Fruit fly (Drosophila melanogaster) whole organism, prepupa: ENCODE measurements around the gene CG11360.

Experiments used
- CG10631 ChIP-seq: fragments of 200-800 bp; sonication (Bioruptor generic); optimal IDR thresholded peaks from 2 replicates; lab custom pipeline; 2016; ENCODE audit warnings: missing biosample characterization, missing genetic modification characterization
- CG11294 ChIP-seq: fragments of 200-800 bp; sonication (Bioruptor generic); IDR thresholded peaks from 2 replicates; pipeline ENCODE4 v1.3.6; 2022; ENCODE audit warnings: missing biosample characterization, missing genetic modification characterization
- CG11762 ChIP-seq: fragments of 200-800 bp; sonication (Bioruptor generic); optimal IDR thresholded peaks from 3 replicates; lab custom pipeline; 2016; ENCODE audit warnings: missing biosample characterization, missing genetic modification characterization; ENCODE audit not compliant: insufficient read depth
- CG11902 ChIP-seq: fragments of 200-800 bp; sonication (Bioruptor generic); optimal IDR thresholded peaks from 3 replicates; lab custom pipeline; 2016; ENCODE audit warnings: missing biosample characterization, missing genetic modification characterization
- CG1621 ChIP-seq: fragments of 200-800 bp; sonication (Bioruptor generic); optimal IDR thresholded peaks from 3 replicates; lab custom pipeline; 2018; ENCODE audit warnings: missing biosample characterization, mild to moderate bottlenecking, missing genetic modification characterization
- CG16779 ChIP-seq: fragments of 200-800 bp; sonication (Bioruptor generic); optimal IDR thresholded peaks from 3 replicates; lab custom pipeline; 2017; ENCODE audit warnings: missing biosample characterization, mild to moderate bottlenecking, missing genetic modification characterization
- CG3032 ChIP-seq: fragments of 200-800 bp; optimal IDR thresholded peaks from 2 replicates; lab custom pipeline; 2019; ENCODE audit warnings: missing biosample characterization, mild to moderate bottlenecking, missing genetic modification characterization, moderate library complexity
- CG31627 ChIP-seq: fragments of 200-800 bp; sonication (Bioruptor generic); optimal IDR thresholded peaks from 3 replicates; lab custom pipeline; 2016; ENCODE audit warnings: missing biosample characterization, missing genetic modification characterization
- CG32006 ChIP-seq: fragments of 200-800 bp; sonication (Bioruptor generic); optimal IDR thresholded peaks from 3 replicates; lab custom pipeline; 2017; ENCODE audit warnings: missing biosample characterization, mild to moderate bottlenecking, missing genetic modification characterization
- CG3919 ChIP-seq: fragments of 200-800 bp; sonication (Bioruptor generic); optimal IDR thresholded peaks from 3 replicates; lab custom pipeline; 2016; ENCODE audit warnings: missing biosample characterization, missing genetic modification characterization
- CG4318 ChIP-seq: fragments of 200-800 bp; sonication (Bioruptor generic); optimal IDR thresholded peaks from 3 replicates; lab custom pipeline; 2017; ENCODE audit warnings: missing biosample characterization, mild to moderate bottlenecking, missing genetic modification characterization
- CG6163 ChIP-seq: fragments of 200-800 bp; sonication (Bioruptor generic); IDR thresholded peaks from 3 replicates; pipeline ENCODE4 v1.3.6; 2022; ENCODE audit warnings: missing biosample characterization, missing genetic modification characterization
- CG6276 ChIP-seq: fragments of 200-800 bp; sonication (Bioruptor generic); optimal IDR thresholded peaks from 2 replicates; lab custom pipeline; 2017; ENCODE audit warnings: missing biosample characterization, mild to moderate bottlenecking, missing genetic modification characterization
- CG6792 ChIP-seq: fragments of 200-800 bp; sonication (Bioruptor generic); optimal IDR thresholded peaks from 3 replicates; lab custom pipeline; 2016; ENCODE audit warnings: missing biosample characterization, missing genetic modification characterization
- CG6854 ChIP-seq: fragments of 200-800 bp; sonication (Bioruptor generic); optimal IDR thresholded peaks from 2 replicates; lab custom pipeline; 2017; ENCODE audit warnings: missing biosample characterization, mild to moderate bottlenecking, missing genetic modification characterization
- CG7368 ChIP-seq: fragments of 200-800 bp; sonication (Bioruptor generic); optimal IDR thresholded peaks from 3 replicates; lab custom pipeline; 2016; ENCODE audit warnings: missing biosample characterization, missing genetic modification characterization
- CG8119 ChIP-seq: fragments of 200-800 bp; sonication (Bioruptor generic); IDR thresholded peaks from 3 replicates; pipeline ENCODE4 v1.3.6; 2022; ENCODE audit warnings: missing biosample characterization, missing genetic modification characterization
- CG8319 ChIP-seq: fragments of 200-800 bp; sonication (Bioruptor generic); optimal IDR thresholded peaks from 3 replicates; lab custom pipeline; 2016; ENCODE audit warnings: missing biosample characterization, missing genetic modification characterization
- CG8632 ChIP-seq: fragments of 200-800 bp; sonication (Bioruptor generic); optimal IDR thresholded peaks from 3 replicates; lab custom pipeline; 2016; ENCODE audit warnings: missing biosample characterization, missing genetic modification characterization
- Eip78C ChIP-seq: fragments of 200-800 bp; sonication (Bioruptor generic); peaks from one replicate; lab custom pipeline; 2016; ENCODE audit warnings: missing biosample characterization, missing genetic modification characterization
- Ets21C ChIP-seq: fragments of 200-800 bp; sonication (Bioruptor generic); optimal IDR thresholded peaks from 3 replicates; lab custom pipeline; 2016; ENCODE audit warnings: missing biosample characterization, missing genetic modification characterization
- Ets96B ChIP-seq: fragments of 200-800 bp; optimal IDR thresholded peaks from 2 replicates; lab custom pipeline; 2019; ENCODE audit warnings: missing biosample characterization, mild to moderate bottlenecking, missing genetic modification characterization, moderate library complexity
- Hr39 ChIP-seq: fragments of 200-800 bp; sonication (Bioruptor generic); optimal IDR thresholded peaks from 2 replicates; lab custom pipeline; 2016; ENCODE audit warnings: missing biosample characterization, missing genetic modification characterization
- Met ChIP-seq: fragments of 200-800 bp; sonication (Bioruptor generic); optimal IDR thresholded peaks from 3 replicates; lab custom pipeline; 2016; ENCODE audit warnings: missing biosample characterization, missing genetic modification characterization
- OdsH ChIP-seq: fragments of 200-800 bp; sonication (Bioruptor generic); optimal IDR thresholded peaks from 3 replicates; lab custom pipeline; 2016; ENCODE audit warnings: missing biosample characterization, missing genetic modification characterization
- Smox ChIP-seq: fragments of 200-800 bp; sonication (Bioruptor generic); optimal IDR thresholded peaks from 3 replicates; lab custom pipeline; 2016; ENCODE audit warnings: missing biosample characterization, missing genetic modification characterization
- Sox102F ChIP-seq: fragments of 200-800 bp; sonication (Bioruptor generic); optimal IDR thresholded peaks from 2 replicates; lab custom pipeline; 2016; ENCODE audit warnings: missing biosample characterization, mild to moderate bottlenecking, missing genetic modification characterization
- Sox14 ChIP-seq: fragments of 200-800 bp; sonication (Bioruptor generic); optimal IDR thresholded peaks from 3 replicates; lab custom pipeline; 2016; ENCODE audit warnings: missing biosample characterization, missing genetic modification characterization
- Sox15 ChIP-seq: fragments of 200-800 bp; sonication (Bioruptor generic); optimal IDR thresholded peaks from 3 replicates; lab custom pipeline; 2016; ENCODE audit warnings: missing biosample characterization, missing genetic modification characterization
- acj6 ChIP-seq: fragments of 200-800 bp; sonication (Bioruptor generic); optimal IDR thresholded peaks from 3 replicates; lab custom pipeline; 2016; ENCODE audit warnings: missing biosample characterization, missing genetic modification characterization
- dac ChIP-seq: fragments of 200-800 bp; sonication (Bioruptor generic); optimal IDR thresholded peaks from 2 replicates; lab custom pipeline; 2017; ENCODE audit warnings: missing biosample characterization, mild to moderate bottlenecking, missing genetic modification characterization
- dsx ChIP-seq: fragments of 200-800 bp; optimal IDR thresholded peaks from 3 replicates; lab custom pipeline; 2019; ENCODE audit warnings: missing biosample characterization, mild to moderate bottlenecking, missing genetic modification characterization, moderate library complexity; ENCODE audit not compliant: poor library complexity, severe bottlenecking
- esn ChIP-seq: fragments of 200-800 bp; sonication (Bioruptor generic); optimal IDR thresholded peaks from 2 replicates; lab custom pipeline; 2016; ENCODE audit warnings: missing biosample characterization, mild to moderate bottlenecking, missing genetic modification characterization, moderate library complexity
- fd59A ChIP-seq: fragments of 200-800 bp; sonication (Bioruptor generic); optimal IDR thresholded peaks from 2 replicates; lab custom pipeline; 2017; ENCODE audit warnings: missing biosample characterization, mild to moderate bottlenecking, missing genetic modification characterization, missing genetic modification reagents
- fkh ChIP-seq: fragments of 200-800 bp; sonication (Bioruptor generic); optimal IDR thresholded peaks from 3 replicates; lab custom pipeline; 2017; ENCODE audit warnings: missing biosample characterization, mild to moderate bottlenecking, missing genetic modification characterization, moderate library complexity
- lz ChIP-seq: fragments of 200-800 bp; sonication (Bioruptor generic); optimal IDR thresholded peaks from 3 replicates; lab custom pipeline; 2016; ENCODE audit warnings: missing biosample characterization, missing genetic modification characterization
- net ChIP-seq: fragments of 200-800 bp; sonication (Bioruptor generic); optimal IDR thresholded peaks from 3 replicates; lab custom pipeline; 2016; ENCODE audit warnings: missing biosample characterization, missing genetic modification characterization
- pdm3 ChIP-seq: fragments of 200-800 bp; sonication (Bioruptor generic); optimal IDR thresholded peaks from 3 replicates; lab custom pipeline; 2016; ENCODE audit warnings: missing biosample characterization, missing genetic modification characterization
- salr ChIP-seq, 2 experiments: fragments of 200-800 bp; sonication (Bioruptor generic); optimal IDR thresholded peaks; 3 replicates each; lab custom pipeline; 2016 to 2018; ENCODE audit warnings: missing biosample characterization in 2 of 2, missing genetic modification characterization in 2 of 2, mild to moderate bottlenecking in 1 of 2
- spab ChIP-seq: fragments of 200-800 bp; sonication (Bioruptor generic); optimal IDR thresholded peaks from 2 replicates; lab custom pipeline; 2017; ENCODE audit warnings: missing biosample characterization, mild to moderate bottlenecking, missing genetic modification characterization, missing genetic modification reagents
- ss ChIP-seq, 2 experiments: fragments of 200-800 bp; sonication (Bioruptor generic); optimal IDR thresholded peaks; 2 replicates in 1 of 2; 3 replicates in 1 of 2; lab custom pipeline; 2017 to 2018; ENCODE audit warnings: mild to moderate bottlenecking in 2 of 2, missing biosample characterization in 2 of 2, missing genetic modification characterization in 2 of 2, moderate library complexity in 1 of 2
- svp ChIP-seq: fragments of 200-800 bp; sonication (Bioruptor generic); peaks from one replicate; lab custom pipeline; 2016; ENCODE audit warnings: missing biosample characterization, missing genetic modification characterization
- topi ChIP-seq: fragments of 200-800 bp; sonication (Bioruptor generic); optimal IDR thresholded peaks from 3 replicates; lab custom pipeline; 2016; ENCODE audit warnings: missing biosample characterization, missing genetic modification characterization
- vri ChIP-seq: fragments of 200-800 bp; sonication (Bioruptor generic); optimal IDR thresholded peaks from 3 replicates; lab custom pipeline; 2016; ENCODE audit warnings: missing biosample characterization, mild to moderate bottlenecking, missing genetic modification characterization

CG11360 gene

DNA sequence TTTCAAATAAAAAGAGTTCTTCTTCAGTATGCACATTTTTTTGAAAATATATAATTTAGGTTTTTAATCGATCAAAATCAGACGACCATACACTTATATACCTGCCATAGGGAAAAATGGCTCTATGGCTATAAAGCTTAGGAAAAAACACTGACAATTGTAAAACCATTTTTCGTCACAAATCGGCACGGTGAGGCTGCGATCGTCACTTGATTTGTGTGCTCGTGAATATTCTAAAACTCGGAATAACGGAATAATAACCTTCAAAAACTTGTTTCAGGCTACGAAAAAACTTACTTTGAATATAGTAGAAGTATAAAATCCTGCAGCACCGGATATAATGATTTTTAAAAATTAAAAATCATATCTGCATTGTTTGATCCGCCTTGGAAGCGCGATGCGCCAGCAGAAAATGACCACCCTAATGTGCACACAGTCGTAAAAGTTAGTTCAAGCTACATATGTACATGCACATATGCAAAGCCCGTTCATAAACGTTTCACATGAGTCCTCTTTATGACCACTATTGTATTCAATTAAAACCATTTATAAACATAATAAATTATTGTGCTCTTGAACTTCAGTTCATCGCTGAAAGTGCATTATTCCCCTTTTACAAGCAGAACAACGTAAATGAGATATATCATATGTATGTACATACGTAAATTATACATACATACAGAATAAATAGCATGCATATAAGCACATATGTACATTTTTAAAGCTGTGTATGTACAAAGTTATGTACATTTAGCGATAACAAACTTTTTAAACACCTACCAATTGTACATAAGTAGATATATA is 24.2 kb downstream of the CG11360 start (continued):
- TF ChIP-seq fkh (GFP tag; lab: Kevin White, UChicago) (no peak), dac (no peak), Smox (GFP tag; lab: Kevin White, UChicago) (peak; percentile 53), pdm3 (GFP tag; lab: Kevin White, UChicago) (peak; percentile 57), CG31627 (peak; percentile 37)
- TF ChIP-seq, all 60 proteins: peak for 21

DNA sequence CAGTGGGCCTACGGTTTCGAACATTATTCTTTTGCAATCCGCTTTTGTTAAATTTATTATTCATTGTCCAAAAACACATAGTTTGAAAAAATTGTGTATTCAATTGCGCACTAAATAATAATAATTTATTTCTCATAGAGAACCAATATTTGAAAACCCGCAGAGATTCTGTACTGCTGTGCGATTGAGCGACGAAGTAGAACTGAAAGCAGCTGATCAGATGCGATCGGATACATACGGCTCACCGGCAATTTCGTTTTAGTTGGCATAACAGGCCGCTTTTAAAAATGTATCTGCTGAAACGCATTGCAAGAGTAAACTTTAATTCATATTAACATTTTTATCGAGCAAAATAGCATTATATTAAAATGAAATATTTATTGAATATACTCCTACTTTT is 24.9 kb downstream of the CG11360 start, which contains the start of gene myo:
TSS of gene myo (minus strand) at position 211 of the 400 bp plus-strand sequence.
- TF ChIP-seq esn (GFP tag; lab: Kevin White, UChicago) (peak; percentile 15), pdm3 (GFP tag; lab: Kevin White, UChicago) (peak; percentile 13), svp (GFP tag; lab: Kevin White, UChicago) (no peak), Sox14 (GFP tag; lab: Kevin White, UChicago) (peak; percentile 6), OdsH (peak; percentile 10), acj6 (GFP tag; lab: Kevin White, UChicago) (peak; percentile 6), ss (GFP tag; optimal IDR thresholded peaks at IDR 0.05; lab: Kevin White, UChicago) (peak in 1 of 2 experiments; percentile 10), Eip78C (GFP tag; lab: Kevin White, UChicago) (peak; percentile 75), Sox102F (peak; percentile 60), CG6854 (GFP tag; lab: Kevin White, UChicago) (peak; percentile 45), vri (GFP tag; lab: Kevin White, UChicago) (peak; percentile 50), CG6792 (GFP tag; lab: Kevin White, UChicago) (peak; percentile 13), net (GFP tag; lab: Kevin White, UChicago) (no peak), Ets96B (no peak), CG1621 (tag; lab: Kevin White, UChicago) (no peak)

DNA sequence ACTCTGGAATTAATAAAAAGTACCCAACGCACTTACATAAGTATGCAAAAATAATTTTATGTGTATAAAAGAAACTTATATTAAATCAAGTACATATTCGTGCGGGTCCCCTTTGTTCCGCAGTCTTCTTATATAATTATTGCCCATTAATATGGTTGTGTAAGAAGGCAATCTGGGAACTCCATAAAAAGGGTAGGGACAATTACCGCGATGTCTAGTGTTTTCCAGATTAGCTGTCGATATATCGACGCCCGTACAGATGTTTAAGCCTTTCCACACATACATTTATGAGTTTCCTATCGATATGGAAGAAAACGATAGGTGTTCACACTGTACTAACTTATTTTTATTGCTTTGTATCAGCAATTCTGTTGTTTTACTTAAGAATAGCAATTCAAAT is 25.7 kb downstream of the CG11360 start:
- TF ChIP-seq fkh (GFP tag; lab: Kevin White, UChicago) (no peak), dac (no peak), Ets96B (no peak), CG11762 (GFP tag; lab: Kevin White, UChicago) (no peak), CG16779 (tag; lab: Kevin White, UChicago) (no peak), CG11294 (no peak), Sox15 (no peak), Eip78C (GFP tag; lab: Kevin White, UChicago) (peak; percentile 52), pdm3 (GFP tag; lab: Kevin White, UChicago) (no peak), CG3032 (tag; lab: Kevin White, UChicago) (peak; percentile 30), Met (GFP tag; lab: Kevin White, UChicago) (peak; percentile 33), lz (GFP tag; lab: Kevin White, UChicago) (peak; percentile 14), CG6854 (GFP tag; lab: Kevin White, UChicago) (no peak), spab (GFP tag; lab: Kevin White, UChicago) (no peak), CG10631 (GFP tag; lab: Kevin White, UChicago) (peak; percentile 29), topi (GFP tag; lab: Kevin White, UChicago) (peak; percentile 21), salr (GFP tag; optimal IDR thresholded peaks at IDR 0.05; lab: Kevin White, UChicago) (no peak), CG8119 (GFP tag; lab: Robert Waterston, UW) (no peak), Smox (GFP tag; lab: Kevin White, UChicago) (peak; percentile 27), Sox14 (GFP tag; lab: Kevin White, UChicago) (peak; percentile 63), fd59A (GFP tag; lab: Kevin White, UChicago) (no peak), CG4318 (GFP tag; lab: Kevin White, UChicago) (no peak), Hr39 (GFP tag; lab: Kevin White, UChicago) (peak; percentile 33), net (GFP tag; lab: Kevin White, UChicago) (no peak), Ets21C (GFP tag; lab: Kevin White, UChicago) (no peak), OdsH (peak; percentile 24), CG6163 (GFP tag; lab: Robert Waterston, UW) (no peak), acj6 (GFP tag; lab: Kevin White, UChicago) (no peak), dsx (GFP tag; lab: Kevin White, UChicago) (no peak), CG8632 (GFP tag; lab: Kevin White, UChicago) (no peak), CG8319 (GFP tag; lab: Kevin White, UChicago) (no peak), CG6276 (GFP tag; lab: Kevin White, UChicago) (no peak), vri (GFP tag; lab: Kevin White, UChicago) (peak; percentile 72), esn (GFP tag; lab: Kevin White, UChicago) (peak; percentile 21), CG7368 (GFP tag; lab: Kevin White, UChicago) (no peak), CG11902 (no peak), CG3919 (GFP tag; lab: Kevin White, UChicago) (peak; percentile 40), CG6792 (GFP tag; lab: Kevin White, UChicago) (no peak), CG32006 (GFP tag; lab: Kevin White, UChicago) (no peak)
